Worm (Caenorhabditis elegans) whole organism, young adult: Measurements from ENCODE around the gene K07D4.6.

ENCODE experiments used
- B0261.1 ChIP-seq: sonication (generic microtip); optimal IDR thresholded peaks from 2 replicates; lab custom pipeline; 2016; ENCODE audit warnings: mild to moderate bottlenecking, missing genetic modification characterization, moderate library complexity, missing compliant biosample characterization
- C06A6.2 ChIP-seq: fragments of 200-800 bp; sonication (Bioruptor generic); conservative IDR thresholded peaks from 2 replicates; pipeline ENCODE4 v1.3.6; 2022; ENCODE audit warnings: missing genetic modification characterization, missing compliant biosample characterization
- F23B12.7 ChIP-seq: sonication (generic microtip); optimal IDR thresholded peaks from 2 replicates; lab custom pipeline; 2017; ENCODE audit warnings: missing genetic modification characterization, mild to moderate bottlenecking, missing compliant biosample characterization, antibody characterized with exemption, moderate library complexity; ENCODE audit not compliant: insufficient read depth
- F33H1.4 ChIP-seq: fragments of 200-800 bp; sonication (Bioruptor generic); IDR thresholded peaks from 2 replicates; pipeline ENCODE4 v1.3.6; 2022; ENCODE audit warnings: missing genetic modification reagents, missing genetic modification characterization, missing compliant biosample characterization
- F37B4.10 ChIP-seq: fragments of 200-800 bp; sonication (Bioruptor generic); IDR thresholded peaks from 2 replicates; pipeline ENCODE4 v1.3.6; 2022; ENCODE audit warnings: missing genetic modification characterization, missing compliant biosample characterization
- F52B5.7 ChIP-seq: sonication (generic microtip); optimal IDR thresholded peaks from 2 replicates; lab custom pipeline; 2016; ENCODE audit warnings: mild to moderate bottlenecking, missing genetic modification characterization, missing compliant biosample characterization
- K11D2.4 ChIP-seq: fragments of 200-800 bp; sonication (Bioruptor generic); IDR thresholded peaks from 2 replicates; pipeline ENCODE4 v1.3.6; 2022; ENCODE audit warnings: missing genetic modification reagents, missing genetic modification characterization, missing compliant biosample characterization
- aptf-2 ChIP-seq: fragments of 200-800 bp; sonication (Bioruptor generic); conservative IDR thresholded peaks from 2 replicates; pipeline ENCODE4 v1.3.6; 2022; ENCODE audit warnings: missing genetic modification reagents, missing genetic modification characterization, missing compliant biosample characterization
- bed-1 ChIP-seq: fragments of 200-800 bp; sonication (Bioruptor generic); IDR thresholded peaks from 2 replicates; pipeline ENCODE4 v1.3.6; 2022; ENCODE audit warnings: missing genetic modification reagents, missing genetic modification characterization, missing compliant biosample characterization
- ceh-27 ChIP-seq: fragments of 200-800 bp; sonication (Bioruptor generic); optimal IDR thresholded peaks from 2 replicates; lab custom pipeline; 2018; ENCODE audit warnings: mild to moderate bottlenecking, missing genetic modification characterization, moderate library complexity, missing compliant biosample characterization
- ceh-79 ChIP-seq: sonication (generic microtip); optimal IDR thresholded peaks from 2 replicates; lab custom pipeline; 2017; ENCODE audit warnings: mild to moderate bottlenecking, missing genetic modification characterization, missing compliant biosample characterization
- efl-1 ChIP-seq: fragments of 150-350 bp; optimal IDR thresholded peaks from 2 replicates; lab custom pipeline; 2014; ENCODE audit warnings: missing biosample characterization, missing genetic modification reagents, missing genetic modification characterization
- egrh-3 ChIP-seq: fragments of 200-800 bp; sonication (Bioruptor generic); IDR thresholded peaks from 2 replicates; pipeline ENCODE4 v1.3.6; 2022; ENCODE audit warnings: missing genetic modification reagents, missing genetic modification characterization, missing compliant biosample characterization
- gei-17 ChIP-seq: fragments of 200-800 bp; sonication (Bioruptor generic); optimal IDR thresholded peaks from 2 replicates; lab custom pipeline; 2018; ENCODE audit warnings: mild to moderate bottlenecking, missing genetic modification characterization, missing compliant biosample characterization
- hrde-1 ChIP-seq: sonication (generic microtip); optimal IDR thresholded peaks from 2 replicates; lab custom pipeline; 2016; ENCODE audit warnings: missing genetic modification characterization, mild to moderate bottlenecking, missing compliant biosample characterization, moderate library complexity, missing genotype, missing genetic modification reagents, borderline replicate concordance
- let-607 ChIP-seq, 2 experiments: fragments of 200-800 bp in 1 of 2; sonication (Bioruptor generic) in 1 of 2; sonication (generic microtip) in 1 of 2; optimal IDR thresholded peaks; 2 replicates each; lab custom pipeline; 2016 to 2018; ENCODE audit warnings: mild to moderate bottlenecking in 2 of 2, missing compliant biosample characterization in 2 of 2, missing genetic modification characterization in 2 of 2, moderate library complexity in 2 of 2, missing genotype in 1 of 2
- lin-35 ChIP-seq, 3 experiments: fragments of 150-350 bp in 2 of 3; sonication (generic microtip) in 1 of 3; optimal IDR thresholded peaks; 2 replicates each; lab custom pipeline; 2014 to 2018; ENCODE audit warnings: missing biosample characterization in 3 of 3, missing genetic modification characterization in 3 of 3, missing genetic modification reagents in 3 of 3
- lsy-27 ChIP-seq: sonication (generic microtip); optimal IDR thresholded peaks from 2 replicates; lab custom pipeline; 2017; ENCODE audit warnings: missing genetic modification characterization, mild to moderate bottlenecking, missing compliant biosample characterization, antibody characterized with exemption, missing genotype, borderline replicate concordance; ENCODE audit not compliant: insufficient read depth
- madf-10 ChIP-seq: sonication (generic microtip); optimal IDR thresholded peaks from 2 replicates; lab custom pipeline; 2016; ENCODE audit warnings: mild to moderate bottlenecking, missing genetic modification characterization, missing compliant biosample characterization
- madf-3 ChIP-seq: fragments of 200-800 bp; sonication (Bioruptor generic); IDR thresholded peaks from 2 replicates; pipeline ENCODE4 v1.3.6; 2022; ENCODE audit warnings: missing genetic modification reagents, missing genetic modification characterization, missing compliant biosample characterization
- madf-6 ChIP-seq: fragments of 200-800 bp; sonication (Bioruptor generic); IDR thresholded peaks from 2 replicates; pipeline ENCODE4 v1.3.6; 2022; ENCODE audit warnings: missing genetic modification reagents, missing genetic modification characterization, missing compliant biosample characterization
- mcd-1 ChIP-seq: fragments of 200-800 bp; sonication (Bioruptor generic); IDR thresholded peaks from 2 replicates; pipeline ENCODE4 v1.3.6; 2022; ENCODE audit warnings: missing genetic modification reagents, missing genetic modification characterization, missing compliant biosample characterization
- mel-28 ChIP-seq: sonication (generic microtip); optimal IDR thresholded peaks from 2 replicates; lab custom pipeline; 2016; ENCODE audit warnings: borderline replicate concordance, mild to moderate bottlenecking, missing genetic modification characterization, missing compliant biosample characterization
- mes-4 ChIP-seq: sonication (generic microtip); optimal IDR thresholded peaks from 2 replicates; lab custom pipeline; 2016; ENCODE audit warnings: missing genotype, missing genetic modification characterization, missing compliant biosample characterization
- nfya-1 ChIP-seq: sonication (generic microtip); optimal IDR thresholded peaks from 2 replicates; lab custom pipeline; 2017; ENCODE audit warnings: antibody characterized with exemption, missing compliant biosample characterization, missing genetic modification characterization, borderline replicate concordance; ENCODE audit not compliant: insufficient read depth
- nfyb-1 ChIP-seq: fragments of 200-800 bp; sonication (Bioruptor generic); IDR thresholded peaks from 2 replicates; pipeline ENCODE4 v1.3.6; 2022; ENCODE audit warnings: missing genetic modification reagents, missing genetic modification characterization, missing compliant biosample characterization
- nhr-120 ChIP-seq: fragments of 200-800 bp; sonication (Bioruptor generic); IDR thresholded peaks from 2 replicates; pipeline ENCODE4 v1.3.6; 2022; ENCODE audit warnings: missing genetic modification characterization, missing compliant biosample characterization
- nhr-179 ChIP-seq: sonication (generic microtip); optimal IDR thresholded peaks from 2 replicates; lab custom pipeline; 2016; ENCODE audit warnings: mild to moderate bottlenecking, missing genetic modification characterization, missing compliant biosample characterization
- nhr-80 ChIP-seq: sonication (generic microtip); optimal IDR thresholded peaks from 2 replicates; lab custom pipeline; 2016; ENCODE audit warnings: missing genetic modification characterization, missing compliant biosample characterization
- rcor-1 ChIP-seq: fragments of 200-800 bp; sonication (Bioruptor generic); IDR thresholded peaks from 2 replicates; pipeline ENCODE4 v1.3.6; 2022; ENCODE audit warnings: missing genetic modification reagents, missing genetic modification characterization, missing compliant biosample characterization
- repo-1 ChIP-seq: sonication (generic microtip); optimal IDR thresholded peaks from 2 replicates; lab custom pipeline; 2017; ENCODE audit warnings: mild to moderate bottlenecking, missing genetic modification characterization, missing compliant biosample characterization
- sea-2 ChIP-seq: fragments of 200-800 bp; sonication (Bioruptor generic); IDR thresholded peaks from 2 replicates; pipeline ENCODE4 v1.3.6; 2022; ENCODE audit warnings: missing genetic modification characterization, missing compliant biosample characterization
- snpc-1.1 ChIP-seq: sonication (generic microtip); optimal IDR thresholded peaks from 2 replicates; lab custom pipeline; 2017; ENCODE audit warnings: missing genetic modification characterization, mild to moderate bottlenecking, missing compliant biosample characterization, antibody characterized with exemption, moderate library complexity, missing genotype, missing genetic modification reagents; ENCODE audit not compliant: insufficient read depth
- tlf-1 ChIP-seq: fragments of 200-800 bp; sonication (Bioruptor generic); optimal IDR thresholded peaks from 2 replicates; lab custom pipeline; 2018; ENCODE audit warnings: mild to moderate bottlenecking, missing genetic modification characterization, missing compliant biosample characterization
- zfh-2 ChIP-seq: fragments of 200-800 bp; sonication (Bioruptor generic); conservative IDR thresholded peaks from 2 replicates; pipeline ENCODE4 v1.3.6; 2022; ENCODE audit warnings: missing genetic modification reagents, missing genetic modification characterization, missing compliant biosample characterization
- zim-3 ChIP-seq: sonication (generic microtip); optimal IDR thresholded peaks from 2 replicates; lab custom pipeline; 2017; ENCODE audit warnings: mild to moderate bottlenecking, missing genetic modification characterization, moderate library complexity, missing compliant biosample characterization

K07D4.6 gene

ce11 chrII:4028276-4028675 is 9.8 kb upstream of the K07D4.6 start, which contains the start of gene K07D4.9 (continued):
- TF ChIP-seq lsy-27 (tag; lab: Kevin White, UChicago): no peak
- no peak for TF ChIP-seq nhr-80 (tag; lab: Kevin White, UChicago)
- no peak for TF ChIP-seq madf-3 (GFP tag; lab: Robert Waterston, UW)
- no peak for TF ChIP-seq K11D2.4 (GFP tag; lab: Robert Waterston, UW)
- TF ChIP-seq lin-35 (GFP tag; optimal IDR thresholded peaks at IDR 0.05; lab: Kevin White, UChicago): no peak
- TF ChIP-seq madf-6 (GFP tag; lab: Robert Waterston, UW): no peak
- TF ChIP-seq nfyb-1 (GFP tag; lab: Robert Waterston, UW): no peak

ce11 chrII:4025462-4025861 is 6.9 kb upstream of the K07D4.6 start, which contains the start of gene K07D4.5:
Gene K07D4.5 (minus strand): TSS chrII:4025562.
- TF ChIP-seq mcd-1 (GFP tag; lab: Robert Waterston, UW) (no peak), mes-4 (tag; lab: Kevin White, UChicago) (no peak), nfya-1 (no peak), bed-1 (no peak), B0261.1 (no peak), F52B5.7 (tag; lab: Kevin White, UChicago) (no peak), ceh-27 (GFP tag; lab: Kevin White, UChicago) (no peak), ceh-79 (no peak), F37B4.10 (GFP tag; lab: Robert Waterston, UW) (no peak), zim-3 (no peak), mel-28 (no peak), gei-17 (no peak), nhr-179 (tag; lab: Kevin White, UChicago) (no peak), repo-1 (tag; lab: Kevin White, UChicago) (no peak), nhr-120 (GFP tag; lab: Robert Waterston, UW) (no peak), aptf-2 (GFP tag; lab: Robert Waterston, UW) (no peak), F33H1.4 (GFP tag; lab: Robert Waterston, UW) (no peak)

- TF ChIP-seq F23B12.7 (tag; lab: Kevin White, UChicago) (no peak), hrde-1 (no peak), tlf-1 (GFP tag; lab: Kevin White, UChicago) (no peak)
These were observed 7.0 kb downstream of the K07D4.6 start for ce11 chrII:4011518-4011917.

- TF ChIP-seq snpc-1.1 (no peak), zfh-2 (GFP tag; lab: Robert Waterston, UW) (peak; percentile 78), C06A6.2 (no peak), F52B5.7 (tag; lab: Kevin White, UChicago) (no peak), rcor-1 (GFP tag; lab: Robert Waterston, UW) (no peak), egrh-3 (GFP tag; lab: Robert Waterston, UW) (peak; percentile 37; the same call in 1 of the 2 replicates), efl-1 (GFP tag; lab: Kevin White, UChicago) (no peak), sea-2 (GFP tag; lab: Robert Waterston, UW) (0 out of 2 replicates have a peak, but pooled peaks have one; percentile 43), K11D2.4 (GFP tag; lab: Robert Waterston, UW) (no peak), let-607 (tag; optimal IDR thresholded peaks at IDR 0.05; lab: Kevin White, UChicago) (no peak), madf-10 (tag; lab: Kevin White, UChicago) (no peak), tlf-1 (GFP tag; lab: Kevin White, UChicago) (no peak)
These were observed 10.5 kb downstream of the K07D4.6 start for ce11 chrII:4007972-4008371.
